Worm (Caenorhabditis elegans) whole organism, L3 larva: ENCODE results near the gene F02C9.1.

ENCODE experiments used
- ZK546.5 ChIP-seq: sonication (generic microtip); optimal IDR thresholded peaks from 2 replicates; lab custom pipeline; 2017; ENCODE audit warnings: missing biosample characterization, missing genetic modification characterization
- ceh-16 ChIP-seq: sonication (generic microtip); optimal IDR thresholded peaks from 2 replicates; lab custom pipeline; 2017; ENCODE audit warnings: missing biosample characterization, missing genetic modification characterization
- ceh-28 ChIP-seq: fragments of 150-350 bp; optimal IDR thresholded peaks from 2 replicates; lab custom pipeline; 2014; ENCODE audit warnings: missing biosample characterization, missing genetic modification reagents, missing genetic modification characterization
- ceh-82 ChIP-seq: fragments of 150-350 bp; optimal IDR thresholded peaks from 2 replicates; lab custom pipeline; 2014; ENCODE audit warnings: missing biosample characterization, missing genetic modification characterization
- ceh-9 ChIP-seq: sonication (generic microtip); optimal IDR thresholded peaks from 2 replicates; lab custom pipeline; 2018; ENCODE audit warnings: missing biosample characterization, missing genetic modification characterization
- daf-12 ChIP-seq: fragments of 150-350 bp; optimal IDR thresholded peaks from 2 replicates; lab custom pipeline; 2014; ENCODE audit warnings: missing biosample characterization, missing genetic modification reagents, missing genetic modification characterization
- egl-27 ChIP-seq: sonication (generic microtip); optimal IDR thresholded peaks from 4 replicates; lab custom pipeline; 2017; ENCODE audit warnings: missing biosample characterization, missing genetic modification reagents, missing genetic modification characterization
- egl-5 ChIP-seq: fragments of 150-350 bp; optimal IDR thresholded peaks from 2 replicates; lab custom pipeline; 2017; ENCODE audit warnings: missing biosample characterization, missing genetic modification reagents, missing genetic modification characterization, inconsistent platforms
- elt-2 ChIP-seq: sonication (generic microtip); optimal IDR thresholded peaks from 2 replicates; lab custom pipeline; 2016; ENCODE audit warnings: missing genetic modification reagents, mild to moderate bottlenecking, missing genetic modification characterization, missing compliant biosample characterization
- elt-3 ChIP-seq, 3 experiments: fragments of 150-350 bp in 1 of 3; sonication (generic microtip) in 2 of 3; optimal IDR thresholded peaks; 2 replicates in 2 of 3; 4 replicates in 1 of 3; lab custom pipeline; 2014 to 2017; ENCODE audit warnings: missing biosample characterization in 3 of 3, missing genetic modification characterization in 3 of 3
- fkh-10 ChIP-seq: sonication (generic microtip); optimal IDR thresholded peaks from 2 replicates; lab custom pipeline; 2017; ENCODE audit warnings: missing biosample characterization, missing genetic modification reagents, missing genetic modification characterization
- fkh-2 ChIP-seq: fragments of 150-350 bp; optimal IDR thresholded peaks from 2 replicates; lab custom pipeline; 2014; ENCODE audit warnings: missing biosample characterization, missing genetic modification reagents, missing genetic modification characterization
- fos-1 ChIP-seq: fragments of 150-350 bp; optimal IDR thresholded peaks from 2 replicates; lab custom pipeline; 2014; ENCODE audit warnings: missing biosample characterization, missing genetic modification characterization
- jun-1 ChIP-seq: fragments of 150-350 bp; optimal IDR thresholded peaks from 2 replicates; lab custom pipeline; 2014; ENCODE audit warnings: missing biosample characterization, missing genetic modification reagents, missing genetic modification characterization
- lin-15B ChIP-seq: fragments of 150-350 bp; optimal IDR thresholded peaks from 2 replicates; lab custom pipeline; 2014; ENCODE audit warnings: missing biosample characterization, missing genetic modification characterization
- lin-39 ChIP-seq: fragments of 150-350 bp; optimal IDR thresholded peaks from 2 replicates; lab custom pipeline; 2018; ENCODE audit warnings: missing biosample characterization, missing genetic modification reagents, missing genetic modification characterization
- lsy-12 ChIP-seq: sonication (generic microtip); optimal IDR thresholded peaks from 2 replicates; lab custom pipeline; 2016; ENCODE audit warnings: mild to moderate bottlenecking, missing genetic modification characterization, missing compliant biosample characterization
- mdl-1 ChIP-seq: fragments of 150-350 bp; optimal IDR thresholded peaks from 2 replicates; lab custom pipeline; 2014; ENCODE audit warnings: missing biosample characterization, missing genetic modification characterization
- mml-1 ChIP-seq: fragments of 150-350 bp; sonication (generic microtip); optimal IDR thresholded peaks from 3 replicates; lab custom pipeline; 2014; ENCODE audit warnings: missing biosample characterization, missing genetic modification characterization
- nfya-1 ChIP-seq: sonication (generic microtip); optimal IDR thresholded peaks from 2 replicates; lab custom pipeline; 2017; ENCODE audit warnings: missing genetic modification characterization, mild to moderate bottlenecking, missing compliant biosample characterization, antibody characterized with exemption, moderate library complexity; ENCODE audit not compliant: insufficient read depth
- nhr-11 ChIP-seq: fragments of 150-350 bp; optimal IDR thresholded peaks from 2 replicates; lab custom pipeline; 2014; ENCODE audit warnings: missing biosample characterization, missing genetic modification characterization
- nhr-12 ChIP-seq: fragments of 150-350 bp; optimal IDR thresholded peaks from 2 replicates; lab custom pipeline; 2014; ENCODE audit warnings: missing biosample characterization, missing genetic modification characterization
- nhr-237 ChIP-seq: fragments of 150-350 bp; optimal IDR thresholded peaks from 2 replicates; lab custom pipeline; 2014; ENCODE audit warnings: missing biosample characterization, missing genetic modification characterization
- nhr-25 ChIP-seq: sonication (generic microtip); optimal IDR thresholded peaks from 2 replicates; lab custom pipeline; 2017; ENCODE audit warnings: missing biosample characterization, missing genetic modification characterization
- nhr-28 ChIP-seq: fragments of 150-350 bp; optimal IDR thresholded peaks from 2 replicates; lab custom pipeline; 2014; ENCODE audit warnings: missing biosample characterization, missing genetic modification characterization
- nhr-43 ChIP-seq: sonication (generic microtip); optimal IDR thresholded peaks from 2 replicates; lab custom pipeline; 2016; ENCODE audit warnings: mild to moderate bottlenecking, missing genetic modification characterization, missing compliant biosample characterization; ENCODE audit not compliant: poor library complexity, severe bottlenecking
- nhr-76 ChIP-seq: fragments of 150-350 bp; sonication (generic microtip); optimal IDR thresholded peaks from 5 replicates; lab custom pipeline; 2014; ENCODE audit warnings: missing biosample characterization, missing genetic modification characterization
- pha-4 ChIP-seq: fragments of 150-350 bp; optimal IDR thresholded peaks from 2 replicates; lab custom pipeline; 2014; ENCODE audit warnings: missing biosample characterization, missing genetic modification reagents, missing genetic modification characterization
- pqm-1 ChIP-seq: fragments of 150-350 bp; optimal IDR thresholded peaks from 2 replicates; lab custom pipeline; 2017; ENCODE audit warnings: missing biosample characterization, missing genetic modification characterization, inconsistent platforms
- sea-2 ChIP-seq: fragments of 150-350 bp; sonication (generic microtip); optimal IDR thresholded peaks from 4 replicates; lab custom pipeline; 2014; ENCODE audit warnings: missing biosample characterization, missing genetic modification reagents, missing genetic modification characterization
- snpc-4 ChIP-seq: fragments of 150-350 bp; optimal IDR thresholded peaks from 2 replicates; lab custom pipeline; 2014; ENCODE audit warnings: missing biosample characterization, missing genetic modification characterization
- tbx-2 ChIP-seq: sonication (generic microtip); optimal IDR thresholded peaks from 2 replicates; lab custom pipeline; 2016; ENCODE audit warnings: mild to moderate bottlenecking, missing genetic modification characterization, missing compliant biosample characterization
- zag-1 ChIP-seq: fragments of 150-350 bp; optimal IDR thresholded peaks from 2 replicates; lab custom pipeline; 2014; ENCODE audit warnings: missing biosample characterization, missing genetic modification characterization
- ztf-11 ChIP-seq: fragments of 150-350 bp; optimal IDR thresholded peaks from 2 replicates; lab custom pipeline; 2014; ENCODE audit warnings: missing biosample characterization, missing genetic modification characterization
- ztf-4 ChIP-seq: fragments of 150-350 bp; optimal IDR thresholded peaks from 2 replicates; lab custom pipeline; 2014; ENCODE audit warnings: missing biosample characterization, missing genetic modification characterization

The F02C9.1 gene

DNA sequence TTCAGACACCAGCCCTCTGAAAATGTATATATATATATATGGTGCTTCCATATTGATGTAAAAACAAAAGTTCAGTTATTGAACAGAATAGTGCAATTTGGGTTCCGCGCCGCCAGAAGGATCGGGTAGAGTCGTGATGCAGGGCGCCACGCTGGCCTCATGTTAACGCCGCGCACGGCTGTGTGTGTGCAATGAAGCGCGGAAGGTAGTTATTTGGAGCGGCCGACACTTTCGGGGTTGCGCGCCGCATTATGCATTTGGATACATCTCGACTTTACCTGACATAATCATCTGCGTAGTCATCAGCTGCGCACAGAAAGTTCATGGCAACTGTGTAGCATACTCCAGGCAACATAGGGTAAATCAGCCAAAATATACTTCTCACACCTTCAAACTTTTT, 31.7 kb upstream of the F02C9.1 start:
- TF ChIP-seq nhr-237 (tag; lab: Kevin White, UChicago) (no peak), sea-2 (no peak), ceh-9 (tag; lab: Kevin White, UChicago) (no peak), jun-1 (no peak), ZK546.5 (tag; lab: Kevin White, UChicago) (no peak), pha-4 (no peak), nhr-28 (no peak), fos-1 (no peak), mdl-1 (tag; lab: Kevin White, UChicago) (no peak), nfya-1 (no peak), daf-12 (tag; lab: Kevin White, UChicago) (no peak), ceh-16 (tag; lab: Kevin White, UChicago) (no peak), zag-1 (tag; lab: Kevin White, UChicago) (no peak), nhr-76 (tag; lab: Kevin White, UChicago) (no peak), pqm-1 (tag; lab: Kevin White, UChicago) (no peak), nhr-43 (tag; lab: Kevin White, UChicago) (no peak), nhr-12 (no peak), mml-1 (no peak), snpc-4 (no peak)

DNA sequence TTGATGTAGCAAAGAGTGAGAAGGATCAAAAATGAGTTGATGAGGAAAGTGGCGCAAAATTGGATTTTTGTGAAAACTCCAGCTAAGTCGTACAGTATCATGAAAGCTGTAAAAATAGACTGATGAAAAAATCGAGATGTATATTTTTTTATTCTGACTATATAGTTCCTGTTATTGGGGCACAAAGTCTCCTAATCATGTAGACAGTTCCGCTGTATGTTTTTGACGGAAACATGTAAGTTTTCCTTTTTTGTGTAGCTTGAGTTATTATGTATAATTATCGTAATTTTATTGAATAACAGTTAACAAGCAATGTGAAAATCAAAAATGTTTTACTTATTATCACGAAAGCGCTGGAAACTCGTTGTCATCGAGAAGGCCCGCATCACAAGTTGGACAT, 31.1 kb upstream of the F02C9.1 start, which contains the start of gene str-68:
str-68 (minus strand) TSS at position 101 of the 400 bp plus-strand sequence.
- TF ChIP-seq ceh-82 (tag; lab: Kevin White, UChicago), result no peak
- no peak for TF ChIP-seq lin-39 (tag; lab: Kevin White, UChicago)
- no peak for TF ChIP-seq nhr-43 (tag; lab: Kevin White, UChicago)
- TF ChIP-seq, all 47 proteins: peak for 0

ce11 chrV:3112198-3112597, 26.3 kb upstream of the F02C9.1 start:
- TF ChIP-seq lsy-12 (tag; lab: Kevin White, UChicago) (no peak), elt-2 (tag; lab: Kevin White, UChicago) (peak; percentile 17), nhr-237 (tag; lab: Kevin White, UChicago) (no peak), egl-27 (no peak), pqm-1 (tag; lab: Kevin White, UChicago) (no peak)
- TF ChIP-seq, all 47 proteins: peak for 1

DNA sequence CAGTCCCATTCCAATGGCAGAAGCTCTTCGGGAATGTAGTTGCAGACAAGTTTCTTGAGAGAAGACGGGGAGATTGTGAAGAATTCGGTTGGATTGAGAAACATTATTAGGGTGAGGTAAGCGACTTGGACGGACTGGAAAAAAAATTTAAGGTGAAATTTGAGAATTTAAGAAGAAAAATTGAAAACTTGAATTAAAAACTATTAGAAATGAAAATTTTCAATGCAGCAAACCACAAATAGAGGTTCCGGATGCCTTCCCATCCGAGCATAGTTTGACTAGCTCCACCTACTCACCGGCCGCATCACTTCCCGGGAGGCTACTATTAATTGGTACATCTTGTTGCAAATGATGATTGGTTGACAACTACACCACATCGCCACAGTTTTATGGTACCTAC, 24.8 kb upstream of the F02C9.1 start, which contains the start of gene Y73C8C.8:
Y73C8C.8 (minus strand) TSS at position 101 of the 400 bp plus-strand sequence.
- TF ChIP-seq egl-5 (tag; lab: Kevin White, UChicago) (no peak), ceh-9 (tag; lab: Kevin White, UChicago) (no peak), jun-1 (no peak), nhr-25 (tag; lab: Kevin White, UChicago) (no peak), ztf-4 (no peak), lin-39 (tag; lab: Kevin White, UChicago) (no peak), ZK546.5 (tag; lab: Kevin White, UChicago) (no peak), daf-12 (tag; lab: Kevin White, UChicago) (no peak), elt-2 (tag; lab: Kevin White, UChicago) (no peak), lin-15B (tag; lab: Kevin White, UChicago) (no peak), elt-3 (tag; optimal IDR thresholded peaks at IDR 0.05; lab: Kevin White, UChicago) (no peak), fkh-10 (GFP tag; lab: Kevin White, UChicago) (no peak), fkh-2 (no peak), pqm-1 (tag; lab: Kevin White, UChicago) (no peak), tbx-2 (tag; lab: Kevin White, UChicago) (no peak)

- TF ChIP-seq fkh-2, result no peak
- no peak for TF ChIP-seq mml-1
- no peak for TF ChIP-seq nhr-237 (tag; lab: Kevin White, UChicago)
- no peak for TF ChIP-seq ceh-28
- no peak for TF ChIP-seq snpc-4
- TF ChIP-seq sea-2, result no peak
- no peak for TF ChIP-seq ztf-11 (tag; lab: Kevin White, UChicago)
- no peak for TF ChIP-seq nhr-43 (tag; lab: Kevin White, UChicago)
- no peak for TF ChIP-seq ztf-4
- TF ChIP-seq fos-1, result no peak
- TF ChIP-seq lin-39 (tag; lab: Kevin White, UChicago), result no peak
- TF ChIP-seq nhr-11 (tag; lab: Kevin White, UChicago), result no peak
- TF ChIP-seq nhr-76 (tag; lab: Kevin White, UChicago), result no peak
- TF ChIP-seq elt-2 (tag; lab: Kevin White, UChicago), result no peak
- no peak for TF ChIP-seq zag-1 (tag; lab: Kevin White, UChicago)
- TF ChIP-seq ceh-82 (tag; lab: Kevin White, UChicago), result no peak
- TF ChIP-seq daf-12 (tag; lab: Kevin White, UChicago), result no peak
- TF ChIP-seq fkh-10 (GFP tag; lab: Kevin White, UChicago), result no peak
Observed at ce11 chrV:3114973-3115372, 23.5 kb upstream of the F02C9.1 start, which contains the start of gene Y73C8C.3. Y73C8C.3 (plus strand) TSS chrV:3115273.
